Worm (Caenorhabditis elegans) whole organism, L4 larva: ENCODE measurements around the gene alkb-7.

Experiments used
- aly-2 ChIP-seq: sonication (generic microtip); optimal IDR thresholded peaks from 2 replicates; lab custom pipeline; 2018; ENCODE audit warnings: missing biosample characterization, missing genetic modification characterization
- ama-1 ChIP-seq: fragments of 150-350 bp; optimal IDR thresholded peaks from 2 replicates; lab custom pipeline; 2014; ENCODE audit warnings: inconsistent platforms, mixed read lengths
- fkh-10 ChIP-seq: fragments of 150-350 bp; optimal IDR thresholded peaks from 2 replicates; lab custom pipeline; 2014; ENCODE audit warnings: missing biosample characterization, missing genetic modification reagents, missing genetic modification characterization
- lin-13 ChIP-seq: fragments of 150-350 bp; optimal IDR thresholded peaks from 2 replicates; lab custom pipeline; 2014; ENCODE audit warnings: missing biosample characterization, missing genetic modification reagents, missing genetic modification characterization
- lin-15B ChIP-seq: fragments of 150-350 bp; sonication (generic microtip); optimal IDR thresholded peaks from 3 replicates; lab custom pipeline; 2014; ENCODE audit warnings: missing biosample characterization, missing genetic modification characterization
- madf-5 ChIP-seq, 2 experiments: fragments of 200-800 bp; sonication (Bioruptor generic); IDR thresholded peaks; 2 replicates each; pipeline ENCODE4 v1.3.6; 2022; ENCODE audit warnings: missing compliant biosample characterization in 2 of 2, missing genetic modification characterization in 2 of 2
- nhr-11 ChIP-seq: fragments of 150-350 bp; optimal IDR thresholded peaks from 2 replicates; lab custom pipeline; 2014; ENCODE audit warnings: missing biosample characterization, missing genetic modification characterization
- nhr-28 ChIP-seq: fragments of 150-350 bp; optimal IDR thresholded peaks from 2 replicates; lab custom pipeline; 2014; ENCODE audit warnings: missing biosample characterization, missing genetic modification characterization
- spr-3 ChIP-seq: fragments of 200-800 bp; sonication (Bioruptor generic); optimal IDR thresholded peaks from 2 replicates; lab custom pipeline; 2018; ENCODE audit warnings: mild to moderate bottlenecking, missing genetic modification characterization, missing compliant biosample characterization
- unc-39 ChIP-seq: sonication (generic microtip); optimal IDR thresholded peaks from 2 replicates; lab custom pipeline; 2017; ENCODE audit warnings: missing biosample characterization, missing genetic modification characterization
- unc-62 ChIP-seq, 3 experiments: fragments of 150-350 bp in 1 of 3; sonication (generic microtip); optimal IDR thresholded peaks in 2 of 3; peaks in 1 of 3; 1 replicate in 1 of 3; 2 replicates in 2 of 3; lab custom pipeline; 2014 to 2017; ENCODE audit warnings: missing biosample characterization in 3 of 3, missing genetic modification characterization in 3 of 3, missing genetic modification reagents in 3 of 3, missing genotype in 1 of 3

DNA sequence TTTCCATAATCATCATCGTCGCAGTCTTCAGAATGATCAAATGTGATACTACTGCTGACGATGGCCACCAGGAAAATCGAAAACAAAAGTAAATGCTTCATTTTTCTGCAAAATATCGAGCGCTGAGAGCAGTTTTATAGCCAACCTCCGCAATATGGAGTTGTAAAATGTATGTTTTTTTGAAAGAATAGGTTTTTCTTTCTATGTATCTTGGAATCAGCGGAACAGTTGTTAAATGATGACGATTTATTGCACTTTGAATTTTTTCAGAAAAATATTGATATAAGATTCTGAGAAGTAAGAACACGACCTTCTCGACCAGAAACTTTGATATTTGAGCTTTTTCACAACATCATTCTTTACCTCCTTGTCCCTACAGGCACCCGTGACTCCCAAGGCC lies 40.9 kb upstream of the alkb-7 start, which contains the start of gene Y46G5A.23:
- TF ChIP-seq unc-62 (GFP tag; optimal IDR thresholded peaks at IDR 0.05 in 1 of 2; lab: Kevin White, UChicago) (no peak), unc-62 (tag; optimal IDR thresholded peaks at IDR 0.05; lab: Kevin White, UChicago) (no peak), lin-15B (tag; lab: Kevin White, UChicago) (no peak), unc-39 (tag; lab: Kevin White, UChicago) (no peak), ama-1 (lab: Kevin White, UChicago) (no peak), spr-3 (GFP tag; lab: Kevin White, UChicago) (no peak), nhr-28 (no peak), madf-5 (GFP tag; IDR thresholded peaks at IDR 0.05; lab: Robert Waterston, UW) (no peak), nhr-11 (tag; lab: Kevin White, UChicago) (no peak), lin-13 (GFP tag; lab: Kevin White, UChicago) (no peak), fkh-10 (GFP tag; lab: Kevin White, UChicago) (no peak), aly-2 (tag; lab: Kevin White, UChicago) (no peak)
